Fruit fly (Drosophila melanogaster) S2 (cell line): Measurements from ENCODE around the gene Ctr1A.

Source experiments
- CG8478 ChIP-seq: fragments of >200 bp; optimal IDR thresholded peaks from 2 replicates; lab custom pipeline; 2018
- CTCF ChIP-seq, 2 experiments: fragments of >200 bp; optimal IDR thresholded peaks; 2 replicates each; lab custom pipeline; 2018

DNA sequence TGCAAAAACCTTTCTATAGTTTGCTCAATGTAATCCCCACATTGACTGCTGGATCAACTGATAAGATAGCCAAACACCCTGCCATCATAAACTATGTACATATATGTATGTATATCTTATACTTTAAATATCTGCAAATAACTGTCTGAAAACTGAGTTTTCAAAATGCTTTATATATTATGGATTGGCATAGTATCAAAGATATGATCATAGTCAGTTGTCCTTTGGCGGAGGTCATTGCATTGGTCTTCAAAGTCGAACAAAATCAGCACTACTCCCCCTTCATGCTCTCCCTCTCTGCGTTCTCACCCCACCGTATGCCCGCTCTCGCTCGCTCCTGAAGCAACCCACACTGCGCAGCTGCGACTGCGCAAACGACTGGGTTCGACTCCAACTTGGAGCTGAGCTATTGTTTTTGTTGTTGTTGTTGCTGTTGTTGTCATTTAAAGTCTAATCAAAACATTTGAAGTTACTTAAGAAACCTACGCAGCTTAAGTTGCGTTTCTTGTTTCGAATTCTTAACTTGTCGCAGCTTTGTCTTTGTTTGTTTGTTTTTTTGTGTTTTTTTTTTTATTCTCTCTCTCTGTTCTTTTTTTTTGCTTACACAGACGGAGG, 36.4 kb upstream of the Ctr1A start:
- no peak for TF ChIP-seq CTCF (optimal IDR thresholded peaks at IDR 0.05; lab: Kevin White, UChicago)
- TF ChIP-seq CG8478 (lab: Kevin White, UChicago), result no peak
